Worm (Caenorhabditis elegans) whole organism, late embryonic: Measurements from ENCODE around the gene F45E1.5.

Source experiments
- C08G9.2 ChIP-seq: sonication (generic microtip); optimal IDR thresholded peaks from 2 replicates; lab custom pipeline; 2016; ENCODE audit warnings: mild to moderate bottlenecking, missing genetic modification characterization, moderate library complexity, missing compliant biosample characterization
- F13H6.1 ChIP-seq: sonication (generic microtip); optimal IDR thresholded peaks from 2 replicates; lab custom pipeline; 2016; ENCODE audit warnings: missing genetic modification characterization, missing compliant biosample characterization
- K09A11.1 ChIP-seq: sonication (generic microtip); optimal IDR thresholded peaks from 2 replicates; lab custom pipeline; 2017; ENCODE audit warnings: antibody characterized with exemption, mild to moderate bottlenecking, missing genetic modification characterization, missing compliant biosample characterization; ENCODE audit not compliant: insufficient read depth
- Y22D7AL.16 ChIP-seq: sonication (generic microtip); optimal IDR thresholded peaks from 2 replicates; lab custom pipeline; 2016; ENCODE audit warnings: missing genetic modification characterization, missing compliant biosample characterization
- ama-1 ChIP-seq: fragments of 150-350 bp; optimal IDR thresholded peaks from 2 replicates; lab custom pipeline; 2014
- ceh-14 ChIP-seq: sonication (generic microtip); optimal IDR thresholded peaks from 2 replicates; lab custom pipeline; 2016; ENCODE audit warnings: missing genotype, missing genetic modification characterization, missing compliant biosample characterization
- ceh-18 ChIP-seq: sonication (generic microtip); optimal IDR thresholded peaks from 2 replicates; lab custom pipeline; 2016; ENCODE audit warnings: missing genetic modification characterization, missing compliant biosample characterization
- ceh-30 ChIP-seq: fragments of 150-350 bp; optimal IDR thresholded peaks from 2 replicates; lab custom pipeline; 2014; ENCODE audit warnings: missing biosample characterization, missing genetic modification characterization
- ceh-34 ChIP-seq: sonication (generic microtip); optimal IDR thresholded peaks from 2 replicates; lab custom pipeline; 2016; ENCODE audit warnings: mild to moderate bottlenecking, missing genetic modification characterization, missing compliant biosample characterization
- ceh-48 ChIP-seq: sonication (generic microtip); optimal IDR thresholded peaks from 2 replicates; lab custom pipeline; 2016; ENCODE audit warnings: missing genetic modification characterization, inconsistent platforms, missing compliant biosample characterization
- ceh-6 ChIP-seq: fragments of 200-800 bp; sonication (Bioruptor generic); optimal IDR thresholded peaks from 2 replicates; lab custom pipeline; 2018; ENCODE audit warnings: mild to moderate bottlenecking, missing genetic modification characterization, missing compliant biosample characterization
- che-1 ChIP-seq: sonication (generic microtip); optimal IDR thresholded peaks from 2 replicates; lab custom pipeline; 2016; ENCODE audit warnings: mild to moderate bottlenecking, missing genetic modification characterization, missing compliant biosample characterization
- dmd-4 ChIP-seq: sonication (generic microtip); optimal IDR thresholded peaks from 2 replicates; lab custom pipeline; 2016; ENCODE audit warnings: borderline replicate concordance, missing genetic modification characterization, missing compliant biosample characterization
- dve-1 ChIP-seq: sonication (generic microtip); optimal IDR thresholded peaks from 2 replicates; lab custom pipeline; 2017; ENCODE audit warnings: antibody characterized with exemption, mild to moderate bottlenecking, missing genetic modification characterization, missing compliant biosample characterization
- elt-2 ChIP-seq: sonication (generic microtip); optimal IDR thresholded peaks from 2 replicates; lab custom pipeline; 2016; ENCODE audit warnings: missing genetic modification reagents, missing genetic modification characterization, missing compliant biosample characterization
- ets-4 ChIP-seq: sonication (generic microtip); optimal IDR thresholded peaks from 2 replicates; lab custom pipeline; 2016; ENCODE audit warnings: missing genetic modification characterization, missing compliant biosample characterization
- eyg-1 ChIP-seq: sonication (generic microtip); optimal IDR thresholded peaks from 2 replicates; lab custom pipeline; 2016; ENCODE audit warnings: missing genotype, missing genetic modification characterization, missing compliant biosample characterization
- fax-1 ChIP-seq: sonication (generic microtip); optimal IDR thresholded peaks from 2 replicates; lab custom pipeline; 2016; ENCODE audit warnings: missing genotype, missing genetic modification characterization, missing compliant biosample characterization
- fkh-6 ChIP-seq: sonication (generic microtip); optimal IDR thresholded peaks from 2 replicates; lab custom pipeline; 2016; ENCODE audit warnings: missing genetic modification characterization, missing compliant biosample characterization
- gmeb-2 ChIP-seq: sonication (generic microtip); optimal IDR thresholded peaks from 2 replicates; lab custom pipeline; 2016; ENCODE audit warnings: missing genetic modification characterization, inconsistent platforms, missing compliant biosample characterization
- hlh-13 ChIP-seq: fragments of 200-800 bp; sonication (Bioruptor generic); optimal IDR thresholded peaks from 2 replicates; lab custom pipeline; 2018; ENCODE audit warnings: mild to moderate bottlenecking, missing genetic modification characterization, missing compliant biosample characterization
- madf-2 ChIP-seq: sonication (generic microtip); optimal IDR thresholded peaks from 2 replicates; lab custom pipeline; 2017; ENCODE audit warnings: missing genetic modification characterization, missing compliant biosample characterization
- mec-3 ChIP-seq: sonication (generic microtip); optimal IDR thresholded peaks from 2 replicates; lab custom pipeline; 2016; ENCODE audit warnings: borderline replicate concordance, missing genetic modification characterization, missing compliant biosample characterization
- nfya-1 ChIP-seq: sonication (generic microtip); optimal IDR thresholded peaks from 2 replicates; lab custom pipeline; 2017; ENCODE audit warnings: missing genetic modification characterization, mild to moderate bottlenecking, missing compliant biosample characterization, antibody characterized with exemption, moderate library complexity
- nhr-11 ChIP-seq: fragments of 150-350 bp; optimal IDR thresholded peaks from 2 replicates; lab custom pipeline; 2014; ENCODE audit warnings: missing biosample characterization, missing genetic modification characterization
- nhr-232 ChIP-seq: sonication (generic microtip); optimal IDR thresholded peaks from 2 replicates; lab custom pipeline; 2016; ENCODE audit warnings: missing genetic modification characterization, missing compliant biosample characterization
- npax-4 ChIP-seq: sonication (generic microtip); optimal IDR thresholded peaks from 2 replicates; lab custom pipeline; 2016; ENCODE audit warnings: missing genetic modification characterization, missing compliant biosample characterization
- pag-3 ChIP-seq: sonication (generic microtip); optimal IDR thresholded peaks from 2 replicates; lab custom pipeline; 2016; ENCODE audit warnings: missing compliant biosample characterization, missing genetic modification characterization, borderline replicate concordance
- pat-9 ChIP-seq: fragments of 200-800 bp; sonication (Bioruptor generic); optimal IDR thresholded peaks from 2 replicates; lab custom pipeline; 2018; ENCODE audit warnings: mild to moderate bottlenecking, missing genetic modification characterization, moderate library complexity, missing compliant biosample characterization
- pax-1 ChIP-seq: fragments of 150-350 bp; optimal IDR thresholded peaks from 2 replicates; lab custom pipeline; 2014; ENCODE audit warnings: missing biosample characterization, missing genetic modification characterization
- pha-2 ChIP-seq: sonication (generic microtip); optimal IDR thresholded peaks from 2 replicates; lab custom pipeline; 2017; ENCODE audit warnings: mild to moderate bottlenecking, missing genetic modification characterization, missing compliant biosample characterization
- pha-4 ChIP-seq: fragments of 150-350 bp; optimal IDR thresholded peaks from 2 replicates; lab custom pipeline; 2018; ENCODE audit warnings: missing biosample characterization, missing genetic modification reagents, missing genetic modification characterization
- pqm-1 ChIP-seq: sonication (generic microtip); optimal IDR thresholded peaks from 2 replicates; lab custom pipeline; 2016; ENCODE audit warnings: missing genetic modification characterization, missing compliant biosample characterization
- pros-1 ChIP-seq: fragments of 150-350 bp; optimal IDR thresholded peaks from 2 replicates; lab custom pipeline; 2014; ENCODE audit warnings: missing biosample characterization, missing genetic modification reagents, missing genetic modification characterization
- rnt-1 ChIP-seq: sonication (generic microtip); optimal IDR thresholded peaks from 2 replicates; lab custom pipeline; 2016; ENCODE audit warnings: missing genetic modification characterization, missing compliant biosample characterization
- syd-9 ChIP-seq: sonication (generic microtip); optimal IDR thresholded peaks from 2 replicates; lab custom pipeline; 2016; ENCODE audit warnings: mild to moderate bottlenecking, missing genetic modification characterization, moderate library complexity, missing compliant biosample characterization
- tbx-7 ChIP-seq: sonication (generic microtip); optimal IDR thresholded peaks from 2 replicates; lab custom pipeline; 2016; ENCODE audit warnings: missing genotype, missing genetic modification characterization, missing compliant biosample characterization
- ttx-3 ChIP-seq: sonication (generic microtip); optimal IDR thresholded peaks from 2 replicates; lab custom pipeline; 2016; ENCODE audit warnings: missing genetic modification reagents, missing genetic modification characterization, missing compliant biosample characterization
- unc-42 ChIP-seq: sonication (generic microtip); optimal IDR thresholded peaks from 2 replicates; lab custom pipeline; 2016; ENCODE audit warnings: missing genotype, missing genetic modification characterization, missing compliant biosample characterization
- unc-55 ChIP-seq: sonication (generic microtip); optimal IDR thresholded peaks from 2 replicates; lab custom pipeline; 2017; ENCODE audit warnings: missing biosample characterization, missing genetic modification reagents, missing genetic modification characterization
- unc-86 ChIP-seq: sonication (generic microtip); optimal IDR thresholded peaks from 2 replicates; lab custom pipeline; 2016; ENCODE audit warnings: missing genetic modification characterization, missing compliant biosample characterization
- zip-5 ChIP-seq: sonication (generic microtip); optimal IDR thresholded peaks from 2 replicates; lab custom pipeline; 2016; ENCODE audit warnings: missing genetic modification characterization, missing compliant biosample characterization

The F45E1.5 gene

ce11 chrX:7975741-7976140 is 759 bp upstream of the F45E1.5 start:
- TF ChIP-seq che-1 (tag; lab: Kevin White, UChicago) = no peak
- no peak for TF ChIP-seq K09A11.1 (tag; lab: Kevin White, UChicago)
- no peak for TF ChIP-seq pax-1 (tag; lab: Kevin White, UChicago)
- no peak for TF ChIP-seq ttx-3 (tag; lab: Kevin White, UChicago)
- no peak for TF ChIP-seq unc-55 (GFP tag; lab: Kevin White, UChicago)
- no peak for TF ChIP-seq ceh-6 (GFP tag; lab: Kevin White, UChicago)
- no peak for TF ChIP-seq elt-2 (tag; lab: Kevin White, UChicago)
- TF ChIP-seq pqm-1 (tag; lab: Kevin White, UChicago) = no peak
- TF ChIP-seq ceh-14 (tag; lab: Kevin White, UChicago) = no peak
- no peak for TF ChIP-seq zip-5 (tag; lab: Kevin White, UChicago)
- no peak for TF ChIP-seq rnt-1

- TF ChIP-seq madf-2 (tag; lab: Kevin White, UChicago) (no peak), hlh-13 (no peak), pha-2 (tag; lab: Kevin White, UChicago) (no peak), elt-2 (tag; lab: Kevin White, UChicago) (no peak), F13H6.1 (no peak), ama-1 (lab: Kevin White, UChicago) (no peak), fkh-6 (tag; lab: Kevin White, UChicago) (no peak), ceh-34 (no peak), ceh-30 (tag; lab: Kevin White, UChicago) (no peak), Y22D7AL.16 (no peak), pat-9 (no peak), tbx-7 (tag; lab: Kevin White, UChicago) (no peak), unc-42 (no peak), eyg-1 (no peak), npax-4 (tag; lab: Kevin White, UChicago) (no peak), nhr-232 (tag; lab: Kevin White, UChicago) (no peak), pha-4 (tag; lab: Kevin White, UChicago) (no peak)
Observed at ce11 chrX:7977452-7977851, 952 bp downstream of the F45E1.5 start.

DNA sequence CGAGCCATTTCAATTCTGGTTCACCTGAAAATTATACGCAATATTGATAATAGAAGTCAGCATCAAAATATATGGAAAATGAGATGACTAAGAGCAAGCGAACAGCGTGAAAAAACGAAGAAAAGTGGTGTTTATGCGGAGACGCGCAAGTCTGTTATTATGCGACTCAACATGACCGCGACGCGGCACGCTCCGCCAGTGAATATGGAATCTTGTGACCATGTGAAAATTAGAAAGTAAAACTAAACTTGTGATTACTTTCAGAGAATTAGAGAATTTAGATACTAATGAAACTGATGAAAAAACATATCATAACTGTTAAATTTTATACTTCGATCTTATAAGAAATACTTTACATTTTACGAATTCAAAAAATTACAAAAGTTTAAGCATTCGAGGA is 5.5 kb downstream of the F45E1.5 start, which contains the start of gene his-71:
his-71 (minus strand) TSS at position 24 of the 400 bp plus-strand sequence.
- no peak for TF ChIP-seq pag-3
- TF ChIP-seq elt-2 (tag; lab: Kevin White, UChicago) = no peak
- TF ChIP-seq mec-3 = no peak
- no peak for TF ChIP-seq C08G9.2
- TF ChIP-seq gmeb-2 (tag; lab: Kevin White, UChicago) = no peak
- no peak for TF ChIP-seq tbx-7 (tag; lab: Kevin White, UChicago)
- TF ChIP-seq fax-1 (tag; lab: Kevin White, UChicago) = no peak
- TF ChIP-seq unc-42 = no peak
- TF ChIP-seq dve-1 (tag; lab: Kevin White, UChicago) = no peak
- TF ChIP-seq ceh-18 = no peak
- no peak for TF ChIP-seq unc-86 (tag; lab: Kevin White, UChicago)
- no peak for TF ChIP-seq dmd-4 (tag; lab: Kevin White, UChicago)
- no peak for TF ChIP-seq npax-4 (tag; lab: Kevin White, UChicago)
- TF ChIP-seq pqm-1 (tag; lab: Kevin White, UChicago) = no peak
- no peak for TF ChIP-seq pros-1 (tag; lab: Kevin White, UChicago)
- TF ChIP-seq nfya-1 (tag; lab: Kevin White, UChicago) = no peak
- TF ChIP-seq ceh-48 (tag; lab: Kevin White, UChicago) = no peak

- TF ChIP-seq syd-9 (tag; lab: Kevin White, UChicago) = no peak
- TF ChIP-seq rnt-1 = no peak
- no peak for TF ChIP-seq pqm-1 (tag; lab: Kevin White, UChicago)
- no peak for TF ChIP-seq unc-42
- no peak for TF ChIP-seq nhr-11 (tag; lab: Kevin White, UChicago)
- no peak for TF ChIP-seq unc-86 (tag; lab: Kevin White, UChicago)
- TF ChIP-seq pros-1 (tag; lab: Kevin White, UChicago) = no peak
- TF ChIP-seq C08G9.2 = no peak
- no peak for TF ChIP-seq ets-4 (tag; lab: Kevin White, UChicago)
Observed at ce11 chrX:7984742-7985141, 8.2 kb downstream of the F45E1.5 start.
